Worm (Caenorhabditis elegans): ENCODE data around the gene ztf-16.

Gene ztf-16

ce11 chrX:4788958-4789357 lies 22.4 kb downstream of the ztf-16 start (continued):
- TF ChIP-seq attf-6 (GFP tag; IDR thresholded peaks at IDR 0.05) (peak; percentile 73), lin-54 (GFP tag; optimal IDR thresholded peaks at IDR 0.05) (peak; percentile 49), lir-1 (GFP tag; conservative IDR thresholded peaks at IDR 0.05) (no peak)

DNA sequence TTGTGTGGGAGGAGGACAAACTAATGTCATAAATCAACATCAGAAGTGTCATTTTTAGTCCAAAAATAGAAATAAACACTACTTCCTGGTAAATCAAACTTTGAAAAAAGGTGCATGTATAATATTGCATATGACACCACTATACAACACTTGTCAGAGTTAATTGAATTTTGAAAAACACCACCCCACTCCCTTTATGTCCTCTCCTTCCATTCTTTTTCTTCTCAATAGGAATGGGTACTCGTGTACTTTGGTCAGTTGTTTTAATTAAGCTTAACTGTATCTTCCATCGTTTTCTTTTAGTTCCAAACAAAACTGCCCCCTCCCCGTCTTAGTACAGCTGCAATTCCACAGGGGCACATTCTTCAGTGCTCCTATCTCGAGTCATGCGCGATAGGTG lies 23.8 kb downstream of the ztf-16 start:
- TF ChIP-seq sdz-38 (tag; optimal IDR thresholded peaks at IDR 0.05) (no peak), F33H1.4 (GFP tag; IDR thresholded peaks at IDR 0.05) (no peak), aptf-2 (GFP tag; conservative IDR thresholded peaks at IDR 0.05) (no peak), him-1 (tag; optimal IDR thresholded peaks at IDR 0.05) (no peak), ceh-27 (GFP tag; optimal IDR thresholded peaks at IDR 0.05) (no peak), hsf-1 (GFP tag; IDR thresholded peaks at IDR 0.05) (no peak), nhr-27 (tag; optimal IDR thresholded peaks at IDR 0.05) (no peak), bed-2 (GFP tag; IDR thresholded peaks at IDR 0.05) (no peak), sptf-2 (GFP tag; optimal IDR thresholded peaks at IDR 0.05) (no peak), cebp-1 (GFP tag; IDR thresholded peaks at IDR 0.05) (no peak), cebp-1 (tag; optimal IDR thresholded peaks at IDR 0.05) (no peak)

DNA sequence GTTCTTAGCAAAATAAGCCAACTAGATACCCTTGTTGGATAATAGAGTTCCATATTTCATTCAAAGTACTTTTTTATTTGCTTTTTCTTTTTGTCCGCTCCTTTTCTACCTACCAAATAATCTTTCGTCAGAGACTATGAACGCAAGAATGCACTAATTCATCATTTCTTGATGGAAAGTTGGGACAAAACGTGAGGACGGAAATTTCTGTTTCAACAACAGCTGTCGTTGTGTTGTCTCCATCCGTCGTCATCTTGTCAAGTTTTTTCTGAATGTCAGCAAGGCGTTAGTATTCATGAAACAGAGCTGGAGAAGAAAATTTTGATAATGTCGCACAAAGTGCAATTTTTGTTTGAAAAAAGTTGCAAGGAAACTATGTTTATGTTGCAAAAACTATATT lies 26.6 kb downstream of the ztf-16 start:
- TF ChIP-seq sea-2 (GFP tag; IDR thresholded peaks at IDR 0.05) (no peak), dpff-1 (tag; optimal IDR thresholded peaks at IDR 0.05) (no peak), efl-1 (GFP tag; optimal IDR thresholded peaks at IDR 0.05) (no peak), lag-1 (GFP tag; IDR thresholded peaks at IDR 0.05) (no peak), pbrm-1 (GFP tag; IDR thresholded peaks at IDR 0.05) (no peak), ztf-28 (GFP tag; IDR thresholded peaks at IDR 0.05) (no peak), Y56A3A.18 (GFP tag; IDR thresholded peaks at IDR 0.05) (no peak), zim-3 (tag; optimal IDR thresholded peaks at IDR 0.05) (no peak), tlf-1 (GFP tag; optimal IDR thresholded peaks at IDR 0.05) (no peak), madf-10 (tag; optimal IDR thresholded peaks at IDR 0.05) (no peak), sptf-2 (GFP tag; optimal IDR thresholded peaks at IDR 0.05) (no peak), rpc-1 (optimal IDR thresholded peaks at IDR 0.05) (no peak), rpc-1 (tag; optimal IDR thresholded peaks at IDR 0.05) (no peak), lsl-1 (GFP tag; optimal IDR thresholded peaks at IDR 0.05) (no peak), hmg-1.2 (GFP tag; IDR thresholded peaks at IDR 0.05) (no peak)

DNA sequence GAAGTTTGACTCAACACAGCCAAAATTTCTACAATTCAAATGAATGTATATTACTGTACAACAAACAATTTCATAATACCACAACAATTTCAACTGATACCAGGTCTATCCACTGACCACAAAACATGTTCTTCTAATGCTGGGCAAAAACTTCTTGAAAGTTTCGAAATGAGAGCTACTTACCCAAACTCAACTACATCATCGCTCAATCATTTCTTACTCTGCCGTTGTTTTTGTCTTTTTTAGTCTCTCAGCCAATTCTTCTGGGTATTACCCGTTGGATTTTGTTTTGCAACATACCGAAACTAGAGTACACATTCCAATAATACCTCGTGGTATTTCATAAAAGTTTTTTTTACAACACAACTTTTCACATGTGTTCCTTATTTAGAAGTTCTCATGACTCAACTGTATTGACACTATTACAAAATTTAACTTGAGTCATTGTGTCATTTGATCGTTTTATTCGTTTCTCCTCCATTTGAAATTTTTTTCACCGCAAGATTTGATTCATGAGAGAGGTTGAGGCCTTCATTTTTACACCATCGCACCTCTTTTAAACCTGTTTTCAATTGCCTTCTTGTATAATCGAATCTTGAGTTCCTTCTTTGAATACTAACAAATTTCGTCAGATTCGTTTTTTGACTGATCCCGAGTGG lies 28.1 kb downstream of the ztf-16 start, which contains the start of gene F43C9.2:
Gene F43C9.2 (plus strand): TSS at position 497 of the 659 bp plus-strand sequence.
- TF ChIP-seq C06A6.2 (GFP tag; conservative IDR thresholded peaks at IDR 0.05): no peak
- TF ChIP-seq attf-6 (GFP tag; IDR thresholded peaks at IDR 0.05): no peak
- no peak for TF ChIP-seq bed-2 (GFP tag; IDR thresholded peaks at IDR 0.05)
- no peak for TF ChIP-seq ceh-40 (GFP tag; IDR thresholded peaks at IDR 0.05)
- no peak for TF ChIP-seq aptf-3 (GFP tag; IDR thresholded peaks at IDR 0.05)
- no peak for TF ChIP-seq dpff-1 (tag; optimal IDR thresholded peaks at IDR 0.05)
- no peak for TF ChIP-seq B0035.1 (tag; optimal IDR thresholded peaks at IDR 0.05)
- TF ChIP-seq ztf-26 (tag; optimal IDR thresholded peaks at IDR 0.05): no peak
- no peak for TF ChIP-seq xnd-1 (tag; optimal IDR thresholded peaks at IDR 0.05)
- no peak for TF ChIP-seq F55B11.4 (tag; optimal IDR thresholded peaks at IDR 0.05; ENCODE audit: borderline replicate concordance, insufficient read depth)
- no peak for TF ChIP-seq egl-18 (GFP tag; IDR thresholded peaks at IDR 0.05)
- no peak for TF ChIP-seq nhr-179 (tag; optimal IDR thresholded peaks at IDR 0.05)
- TF ChIP-seq akir-1 (GFP tag; optimal IDR thresholded peaks at IDR 0.05): no peak
- TF ChIP-seq zfh-2 (GFP tag; conservative IDR thresholded peaks at IDR 0.05): no peak
- TF ChIP-seq sea-2 (GFP tag; IDR thresholded peaks at IDR 0.05): no peak
- TF ChIP-seq lsl-1 (GFP tag; optimal IDR thresholded peaks at IDR 0.05): no peak
- no peak for TF ChIP-seq B0019.2 (GFP tag; conservative IDR thresholded peaks at IDR 0.05)
- TF ChIP-seq ztf-6 (GFP tag; IDR thresholded peaks at IDR 0.05): no peak

Measured in whole organism, young adult.